Worm (Caenorhabditis elegans) whole organism, midembryonic: ENCODE results near the gene K09H11.11.
A peak's percentile ranks its signal among the peaks of the same experiment; 100 is the strongest.

Experiments used
- T22C8.4 ChIP-seq: fragments of 200-800 bp; sonication (Bioruptor generic); IDR thresholded peaks from 2 replicates; pipeline ENCODE4 v1.3.6; 2022; ENCODE audit warnings: missing genetic modification characterization, missing compliant biosample characterization
- cog-1 ChIP-seq: sonication (generic microtip); optimal IDR thresholded peaks from 2 replicates; lab custom pipeline; 2016; ENCODE audit warnings: missing genetic modification characterization, missing compliant biosample characterization
- flt-1 ChIP-seq: fragments of 200-800 bp; sonication (Bioruptor generic); IDR thresholded peaks from 2 replicates; pipeline ENCODE4 v1.3.6; 2022; ENCODE audit warnings: missing genetic modification characterization, missing compliant biosample characterization
- klf-2 ChIP-seq: fragments of 200-800 bp; sonication (Bioruptor generic); conservative IDR thresholded peaks from 2 replicates; pipeline ENCODE4 v1.3.6; 2022; ENCODE audit warnings: missing genetic modification reagents, missing genetic modification characterization, missing compliant biosample characterization
- med-1 ChIP-seq: sonication (generic microtip); optimal IDR thresholded peaks from 2 replicates; lab custom pipeline; 2017; ENCODE audit warnings: missing genetic modification characterization, mild to moderate bottlenecking, missing compliant biosample characterization, antibody characterized with exemption, missing genetic modification reagents; ENCODE audit not compliant: insufficient read depth
- ref-1 ChIP-seq: fragments of 200-800 bp; sonication (Bioruptor generic); conservative IDR thresholded peaks from 2 replicates; pipeline ENCODE4 v1.3.6; 2022; ENCODE audit warnings: missing genetic modification reagents, missing genetic modification characterization, missing compliant biosample characterization
- tab-1 ChIP-seq: fragments of 200-800 bp; sonication (Bioruptor generic); IDR thresholded peaks from 2 replicates; pipeline ENCODE4 v1.3.6; 2022; ENCODE audit warnings: missing genetic modification characterization, missing compliant biosample characterization
- ztf-23 ChIP-seq: fragments of 200-800 bp; sonication (Bioruptor generic); IDR thresholded peaks from 2 replicates; pipeline ENCODE4 v1.3.6; 2022; ENCODE audit warnings: missing genetic modification reagents, missing genetic modification characterization, missing compliant biosample characterization
- ztf-29 ChIP-seq: fragments of 200-800 bp; sonication (Bioruptor generic); IDR thresholded peaks from 2 replicates; pipeline ENCODE4 v1.3.6; 2022; ENCODE audit warnings: missing genetic modification reagents, missing genetic modification characterization, missing compliant biosample characterization

Gene K09H11.11

ce11 chrV:5778216-5778615, 23.2 kb upstream of the K09H11.11 start:
- peak; percentile 74 for TF ChIP-seq ztf-23
- TF ChIP-seq tab-1 (GFP tag; lab: Robert Waterston, UW): peak; percentile 67; the same call in 1 of the 2 replicates
- peak; percentile 59; the same call in 1 of the 2 replicates for TF ChIP-seq flt-1 (GFP tag; lab: Robert Waterston, UW)
- TF ChIP-seq T22C8.4: peak; percentile 35; the same call in 1 of the 2 replicates
- TF ChIP-seq klf-2 (GFP tag; lab: Robert Waterston, UW): peak; percentile 64

- TF ChIP-seq T22C8.4: peak; percentile 62
- peak; percentile 73 for TF ChIP-seq ztf-29 (GFP tag; lab: Robert Waterston, UW)
- TF ChIP-seq klf-2 (GFP tag; lab: Robert Waterston, UW): peak; percentile 82
- peak; percentile 67 for TF ChIP-seq ref-1 (GFP tag; lab: Robert Waterston, UW)
- TF ChIP-seq tab-1 (GFP tag; lab: Robert Waterston, UW): peak; percentile 88
- TF ChIP-seq flt-1 (GFP tag; lab: Robert Waterston, UW): peak; percentile 92
- peak; percentile 93 for TF ChIP-seq ztf-23
Measured at ce11 chrV:5776941-5777340, 21.9 kb upstream of the K09H11.11 start, which contains the start of gene F44E7.4. F44E7.4 (minus strand) TSS chrV:5776953.

ce11 chrV:5774137-5774536, 19.1 kb upstream of the K09H11.11 start:
- TF ChIP-seq cog-1 (tag; lab: Kevin White, UChicago) (no peak), klf-2 (GFP tag; lab: Robert Waterston, UW) (no peak), ztf-29 (GFP tag; lab: Robert Waterston, UW) (no peak), flt-1 (GFP tag; lab: Robert Waterston, UW) (no peak), ref-1 (GFP tag; lab: Robert Waterston, UW) (no peak), ztf-23 (no peak), med-1 (no peak), tab-1 (GFP tag; lab: Robert Waterston, UW) (no peak), T22C8.4 (no peak)

- TF ChIP-seq T22C8.4 (no peak), med-1 (no peak), ztf-29 (GFP tag; lab: Robert Waterston, UW) (no peak), cog-1 (tag; lab: Kevin White, UChicago) (no peak), tab-1 (GFP tag; lab: Robert Waterston, UW) (no peak), klf-2 (GFP tag; lab: Robert Waterston, UW) (no peak), ztf-23 (no peak), ref-1 (GFP tag; lab: Robert Waterston, UW) (no peak), flt-1 (GFP tag; lab: Robert Waterston, UW) (no peak)
Measured at ce11 chrV:5772503-5772902, 17.4 kb upstream of the K09H11.11 start.

ce11 chrV:5771627-5772026, 16.6 kb upstream of the K09H11.11 start, which contains the start of gene F44E7.3:
F44E7.3 (plus strand) TSS chrV:5771945.
- TF ChIP-seq ztf-23 (no peak), med-1 (no peak), ref-1 (GFP tag; lab: Robert Waterston, UW) (no peak), T22C8.4 (no peak)

ce11 chrV:5769999-5770398, 14.9 kb upstream of the K09H11.11 start:
- TF ChIP-seq med-1 (no peak), flt-1 (GFP tag; lab: Robert Waterston, UW) (no peak), klf-2 (GFP tag; lab: Robert Waterston, UW) (no peak), cog-1 (tag; lab: Kevin White, UChicago) (no peak), ztf-23 (no peak)

- TF ChIP-seq T22C8.4 (no peak), flt-1 (GFP tag; lab: Robert Waterston, UW) (no peak)
Measured at ce11 chrV:5769500-5769899, 14.4 kb upstream of the K09H11.11 start.

ce11 chrV:5768292-5768695, 13.2 kb upstream of the K09H11.11 start:
- TF ChIP-seq ztf-23 (no peak), ztf-29 (GFP tag; lab: Robert Waterston, UW) (no peak), tab-1 (GFP tag; lab: Robert Waterston, UW) (no peak), flt-1 (GFP tag; lab: Robert Waterston, UW) (no peak), klf-2 (GFP tag; lab: Robert Waterston, UW) (no peak), ref-1 (GFP tag; lab: Robert Waterston, UW) (no peak), T22C8.4 (no peak)

ce11 chrV:5765081-5765480, 10.0 kb upstream of the K09H11.11 start, which contains the start of gene pgph-2:
pgph-2 (plus strand) TSS chrV:5765127.
- no peak for TF ChIP-seq tab-1 (GFP tag; lab: Robert Waterston, UW)
- no peak for TF ChIP-seq med-1
- no peak for TF ChIP-seq ztf-23
- TF ChIP-seq flt-1 (GFP tag; lab: Robert Waterston, UW): no peak
- TF ChIP-seq T22C8.4: no peak
- TF ChIP-seq klf-2 (GFP tag; lab: Robert Waterston, UW): no peak
- TF ChIP-seq ref-1 (GFP tag; lab: Robert Waterston, UW): no peak
- no peak for TF ChIP-seq cog-1 (tag; lab: Kevin White, UChicago)
- no peak for TF ChIP-seq ztf-29 (GFP tag; lab: Robert Waterston, UW)

- TF ChIP-seq ztf-29 (GFP tag; lab: Robert Waterston, UW): no peak
- no peak for TF ChIP-seq cog-1 (tag; lab: Kevin White, UChicago)
Measured at ce11 chrV:5763787-5764186, 8.7 kb upstream of the K09H11.11 start, which contains the start of gene pgph-3. pgph-3 (minus strand) TSS chrV:5763846.

ce11 chrV:5760132-5760531, 5.1 kb upstream of the K09H11.11 start, which contains the start of gene C53A3.1:
C53A3.1 (minus strand) TSS chrV:5760232.
- TF ChIP-seq ztf-23: no peak
- TF ChIP-seq T22C8.4: no peak
- no peak for TF ChIP-seq flt-1 (GFP tag; lab: Robert Waterston, UW)
- no peak for TF ChIP-seq tab-1 (GFP tag; lab: Robert Waterston, UW)
- no peak for TF ChIP-seq klf-2 (GFP tag; lab: Robert Waterston, UW)
- TF ChIP-seq ref-1 (GFP tag; lab: Robert Waterston, UW): no peak
- TF ChIP-seq med-1: no peak
- no peak for TF ChIP-seq ztf-29 (GFP tag; lab: Robert Waterston, UW)
- TF ChIP-seq cog-1 (tag; lab: Kevin White, UChicago): no peak
